Worm (Caenorhabditis elegans) whole organism, young adult: ENCODE results near the gene picc-1.

Experiments
- F23B12.7 ChIP-seq: sonication (generic microtip); optimal IDR thresholded peaks from 2 replicates; lab custom pipeline; 2017; ENCODE audit warnings: missing genetic modification characterization, mild to moderate bottlenecking, missing compliant biosample characterization, antibody characterized with exemption, moderate library complexity; ENCODE audit not compliant: insufficient read depth
- F33H1.4 ChIP-seq: fragments of 200-800 bp; sonication (Bioruptor generic); IDR thresholded peaks from 2 replicates; pipeline ENCODE4 v1.3.6; 2022; ENCODE audit warnings: missing genetic modification reagents, missing genetic modification characterization, missing compliant biosample characterization
- F39B2.1 ChIP-seq: fragments of 200-800 bp; sonication (Bioruptor generic); IDR thresholded peaks from 2 replicates; pipeline ENCODE4 v1.3.6; 2022; ENCODE audit warnings: missing genetic modification reagents, missing genetic modification characterization, missing compliant biosample characterization
- F55B11.4 ChIP-seq: sonication (generic microtip); optimal IDR thresholded peaks from 2 replicates; lab custom pipeline; 2016; ENCODE audit warnings: missing compliant biosample characterization, missing genetic modification characterization, borderline replicate concordance; ENCODE audit not compliant: insufficient read depth
- Y67H2A.10 ChIP-seq: fragments of 200-800 bp; sonication (Bioruptor generic); conservative IDR thresholded peaks from 2 replicates; pipeline ENCODE4 v1.3.6; 2022; ENCODE audit warnings: missing genetic modification reagents, missing genetic modification characterization, missing compliant biosample characterization
- Y79H2A.3 ChIP-seq: fragments of 200-800 bp; sonication (Bioruptor generic); conservative IDR thresholded peaks from 2 replicates; pipeline ENCODE4 v1.3.6; 2022; ENCODE audit warnings: missing genetic modification reagents, missing genetic modification characterization, missing compliant biosample characterization
- Y95B8A.8 ChIP-seq: fragments of 200-800 bp; sonication (Bioruptor generic); IDR thresholded peaks from 2 replicates; pipeline ENCODE4 v1.3.6; 2022; ENCODE audit warnings: missing genetic modification reagents, missing genetic modification characterization, missing compliant biosample characterization
- ZK185.1 ChIP-seq: sonication (generic microtip); optimal IDR thresholded peaks from 2 replicates; lab custom pipeline; 2016; ENCODE audit warnings: mild to moderate bottlenecking, missing genetic modification characterization, missing compliant biosample characterization; ENCODE audit not compliant: poor library complexity, severe bottlenecking
- ama-1 ChIP-seq, 3 experiments: fragments of 150-350 bp in 1 of 3; sonication (generic microtip) in 2 of 3; optimal IDR thresholded peaks; 2 replicates each; lab custom pipeline; 2014 to 2018; ENCODE audit warnings: missing biosample characterization in 2 of 3, missing genetic modification characterization in 2 of 3, missing genetic modification reagents in 2 of 3
- aptf-2 ChIP-seq: fragments of 200-800 bp; sonication (Bioruptor generic); conservative IDR thresholded peaks from 2 replicates; pipeline ENCODE4 v1.3.6; 2022; ENCODE audit warnings: missing genetic modification reagents, missing genetic modification characterization, missing compliant biosample characterization
- atf-7 ChIP-seq: sonication (generic microtip); optimal IDR thresholded peaks from 2 replicates; lab custom pipeline; 2017; ENCODE audit warnings: mild to moderate bottlenecking, missing genetic modification characterization, missing compliant biosample characterization
- bed-1 ChIP-seq: fragments of 200-800 bp; sonication (Bioruptor generic); IDR thresholded peaks from 2 replicates; pipeline ENCODE4 v1.3.6; 2022; ENCODE audit warnings: missing genetic modification reagents, missing genetic modification characterization, missing compliant biosample characterization
- ccch-3 ChIP-seq: fragments of 200-800 bp; sonication (Bioruptor generic); optimal IDR thresholded peaks from 2 replicates; lab custom pipeline; 2018; ENCODE audit warnings: mild to moderate bottlenecking, missing genetic modification characterization, missing compliant biosample characterization
- cebp-1 ChIP-seq, 2 experiments: fragments of 200-800 bp in 1 of 2; sonication (Bioruptor generic) in 1 of 2; sonication (generic microtip) in 1 of 2; IDR thresholded peaks in 1 of 2; optimal IDR thresholded peaks in 1 of 2; 2 replicates each; pipeline versions ENCODE4 v1.3.6 to Lab custom; 2017 to 2022; ENCODE audit warnings: missing compliant biosample characterization in 2 of 2, missing genetic modification characterization in 2 of 2, mild to moderate bottlenecking in 1 of 2, missing genetic modification reagents in 1 of 2, moderate library complexity in 1 of 2
- ceh-40 ChIP-seq: fragments of 200-800 bp; sonication (Bioruptor generic); IDR thresholded peaks from 2 replicates; pipeline ENCODE4 v1.3.6; 2022; ENCODE audit warnings: missing genetic modification characterization, missing compliant biosample characterization
- ceh-58 ChIP-seq: fragments of 200-800 bp; sonication (Bioruptor generic); IDR thresholded peaks from 2 replicates; pipeline ENCODE4 v1.3.6; 2022; ENCODE audit warnings: missing genetic modification characterization, missing compliant biosample characterization
- ceh-79 ChIP-seq: sonication (generic microtip); optimal IDR thresholded peaks from 2 replicates; lab custom pipeline; 2017; ENCODE audit warnings: mild to moderate bottlenecking, missing genetic modification characterization, missing compliant biosample characterization
- ceh-91 ChIP-seq: fragments of 200-800 bp; sonication (Bioruptor generic); IDR thresholded peaks from 2 replicates; pipeline ENCODE4 v1.3.6; 2022; ENCODE audit warnings: missing genetic modification reagents, missing genetic modification characterization, missing compliant biosample characterization
- dpff-1 ChIP-seq: sonication (generic microtip); optimal IDR thresholded peaks from 2 replicates; lab custom pipeline; 2017; ENCODE audit warnings: mild to moderate bottlenecking, missing genetic modification characterization, missing compliant biosample characterization
- egl-18 ChIP-seq: fragments of 200-800 bp; sonication (Bioruptor generic); IDR thresholded peaks from 2 replicates; pipeline ENCODE4 v1.3.6; 2022; ENCODE audit warnings: missing genetic modification reagents, missing genetic modification characterization, missing compliant biosample characterization
- him-1 ChIP-seq: sonication (generic microtip); optimal IDR thresholded peaks from 2 replicates; lab custom pipeline; 2016; ENCODE audit warnings: missing genotype, missing genetic modification reagents, missing genetic modification characterization, missing compliant biosample characterization
- hmg-1.2 ChIP-seq: fragments of 200-800 bp; sonication (Bioruptor generic); IDR thresholded peaks from 2 replicates; pipeline ENCODE4 v1.3.6; 2022; ENCODE audit warnings: missing genetic modification reagents, missing genetic modification characterization, missing compliant biosample characterization
- let-607 ChIP-seq, 2 experiments: fragments of 200-800 bp in 1 of 2; sonication (Bioruptor generic) in 1 of 2; sonication (generic microtip) in 1 of 2; optimal IDR thresholded peaks; 2 replicates each; lab custom pipeline; 2016 to 2018; ENCODE audit warnings: mild to moderate bottlenecking in 2 of 2, missing compliant biosample characterization in 2 of 2, missing genetic modification characterization in 2 of 2, moderate library complexity in 2 of 2, missing genotype in 1 of 2
- lin-26 ChIP-seq: fragments of 200-800 bp; sonication (Bioruptor generic); IDR thresholded peaks from 2 replicates; pipeline ENCODE4 v1.3.6; 2022; ENCODE audit warnings: missing genetic modification reagents, missing genetic modification characterization, missing compliant biosample characterization
- lin-35 ChIP-seq, 3 experiments: fragments of 150-350 bp in 2 of 3; sonication (generic microtip) in 1 of 3; optimal IDR thresholded peaks; 2 replicates each; lab custom pipeline; 2014 to 2018; ENCODE audit warnings: missing biosample characterization in 3 of 3, missing genetic modification characterization in 3 of 3, missing genetic modification reagents in 3 of 3
- lin-40 ChIP-seq: sonication (generic microtip); optimal IDR thresholded peaks from 2 replicates; lab custom pipeline; 2016; ENCODE audit warnings: missing genetic modification characterization, mild to moderate bottlenecking, missing compliant biosample characterization, missing genotype, missing genetic modification reagents
- lsl-1 ChIP-seq: fragments of 200-800 bp; sonication (Bioruptor generic); optimal IDR thresholded peaks from 2 replicates; lab custom pipeline; 2018; ENCODE audit warnings: mild to moderate bottlenecking, missing genetic modification characterization, moderate library complexity, missing compliant biosample characterization
- lsy-27 ChIP-seq: sonication (generic microtip); optimal IDR thresholded peaks from 2 replicates; lab custom pipeline; 2017; ENCODE audit warnings: missing genetic modification characterization, mild to moderate bottlenecking, missing compliant biosample characterization, antibody characterized with exemption, missing genotype, borderline replicate concordance; ENCODE audit not compliant: insufficient read depth
- madf-3 ChIP-seq: fragments of 200-800 bp; sonication (Bioruptor generic); IDR thresholded peaks from 2 replicates; pipeline ENCODE4 v1.3.6; 2022; ENCODE audit warnings: missing genetic modification reagents, missing genetic modification characterization, missing compliant biosample characterization
- mcd-1 ChIP-seq: fragments of 200-800 bp; sonication (Bioruptor generic); IDR thresholded peaks from 2 replicates; pipeline ENCODE4 v1.3.6; 2022; ENCODE audit warnings: missing genetic modification reagents, missing genetic modification characterization, missing compliant biosample characterization
- mel-28 ChIP-seq: sonication (generic microtip); optimal IDR thresholded peaks from 2 replicates; lab custom pipeline; 2016; ENCODE audit warnings: borderline replicate concordance, mild to moderate bottlenecking, missing genetic modification characterization, missing compliant biosample characterization
- nfyb-1 ChIP-seq: fragments of 200-800 bp; sonication (Bioruptor generic); IDR thresholded peaks from 2 replicates; pipeline ENCODE4 v1.3.6; 2022; ENCODE audit warnings: missing genetic modification reagents, missing genetic modification characterization, missing compliant biosample characterization
- nhr-27 ChIP-seq: fragments of 200-800 bp; sonication (Bioruptor generic); optimal IDR thresholded peaks from 2 replicates; lab custom pipeline; 2018; ENCODE audit warnings: mild to moderate bottlenecking, missing genetic modification characterization, moderate library complexity, missing compliant biosample characterization
- nhr-90 ChIP-seq: sonication (generic microtip); optimal IDR thresholded peaks from 2 replicates; lab custom pipeline; 2016; ENCODE audit warnings: missing genotype, mild to moderate bottlenecking, missing genetic modification characterization, missing compliant biosample characterization
- snpc-1.3 ChIP-seq: sonication (generic microtip); optimal IDR thresholded peaks from 2 replicates; lab custom pipeline; 2017; ENCODE audit warnings: missing genetic modification characterization, mild to moderate bottlenecking, missing compliant biosample characterization, antibody characterized with exemption, moderate library complexity, missing genotype, missing genetic modification reagents; ENCODE audit not compliant: insufficient read depth
- snpc-3.4 ChIP-seq: sonication (generic microtip); optimal IDR thresholded peaks from 2 replicates; lab custom pipeline; 2017; ENCODE audit warnings: missing genetic modification characterization, mild to moderate bottlenecking, missing compliant biosample characterization, antibody characterized with exemption, moderate library complexity, missing genotype, missing genetic modification reagents
- snpc-4 ChIP-seq, 5 experiments: fragments of 150-350 bp in 1 of 5; sonication (generic microtip) in 4 of 5; optimal IDR thresholded peaks; 2 replicates each; lab custom pipeline; 2014 to 2018; ENCODE audit warnings: missing genetic modification characterization in 5 of 5, missing biosample characterization in 3 of 5, antibody characterized with exemption in 2 of 5, mild to moderate bottlenecking in 2 of 5, missing compliant biosample characterization in 2 of 5, missing genotype in 2 of 5, moderate library complexity in 2 of 5, missing genetic modification reagents in 1 of 5
- sptf-2 ChIP-seq: fragments of 200-800 bp; sonication (Bioruptor generic); optimal IDR thresholded peaks from 2 replicates; lab custom pipeline; 2018; ENCODE audit warnings: mild to moderate bottlenecking, missing genetic modification characterization, missing compliant biosample characterization
- tbx-9 ChIP-seq: sonication (generic microtip); optimal IDR thresholded peaks from 2 replicates; lab custom pipeline; 2016; ENCODE audit warnings: borderline replicate concordance, missing genetic modification characterization, inconsistent platforms, missing compliant biosample characterization
- ztf-25 ChIP-seq: fragments of 200-800 bp; sonication (Bioruptor generic); IDR thresholded peaks from 2 replicates; pipeline ENCODE4 v1.3.6; 2022; ENCODE audit warnings: missing genetic modification reagents, missing genetic modification characterization, missing compliant biosample characterization
- ztf-26 ChIP-seq: sonication (generic microtip); optimal IDR thresholded peaks from 2 replicates; lab custom pipeline; 2017; ENCODE audit warnings: missing genetic modification characterization, missing compliant biosample characterization
- ztf-3 ChIP-seq: fragments of 200-800 bp; sonication (Bioruptor generic); optimal IDR thresholded peaks from 2 replicates; lab custom pipeline; 2018; ENCODE audit warnings: mild to moderate bottlenecking, missing genetic modification characterization, missing compliant biosample characterization
- ztf-6 ChIP-seq: fragments of 200-800 bp; sonication (Bioruptor generic); IDR thresholded peaks from 2 replicates; pipeline ENCODE4 v1.3.6; 2022; ENCODE audit warnings: missing genetic modification reagents, missing genetic modification characterization, missing compliant biosample characterization

The picc-1 gene

DNA sequence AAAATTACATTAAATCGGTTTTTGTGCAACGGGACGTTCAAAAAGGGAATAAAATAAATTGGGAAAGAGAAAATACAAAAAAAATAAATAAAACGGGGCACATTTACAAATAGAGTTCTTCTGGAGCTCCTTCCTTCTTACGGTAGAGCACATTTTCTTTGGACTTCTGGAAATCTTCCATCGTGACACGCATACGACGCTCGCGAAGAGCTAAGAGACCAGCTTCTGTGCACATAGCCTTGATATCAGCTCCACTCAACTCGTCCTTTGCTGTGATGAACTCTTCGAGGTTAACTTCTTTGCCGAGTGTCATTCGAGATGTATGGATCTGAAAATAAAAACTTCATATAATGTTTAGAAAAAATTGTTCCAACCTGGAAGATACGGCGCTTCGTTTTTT, 2.7 kb upstream of the picc-1 start:
- TF ChIP-seq hmg-1.2 (GFP tag; lab: Robert Waterston, UW) = 0 out of 2 replicates have a peak, but pooled peaks have one; percentile 2
- TF ChIP-seq lin-40 (tag; lab: Kevin White, UChicago) = no peak
- no peak for TF ChIP-seq aptf-2 (GFP tag; lab: Robert Waterston, UW)
- no peak for TF ChIP-seq ceh-91 (GFP tag; lab: Robert Waterston, UW)
- 0 out of 2 replicates have a peak, but pooled peaks have one; percentile 23 for TF ChIP-seq ceh-40 (GFP tag; lab: Robert Waterston, UW)
- no peak for TF ChIP-seq Y79H2A.3 (GFP tag; lab: Robert Waterston, UW)
- no peak for TF ChIP-seq egl-18 (GFP tag; lab: Robert Waterston, UW)
- TF ChIP-seq nfyb-1 (GFP tag; lab: Robert Waterston, UW) = 0 out of 2 replicates have a peak, but pooled peaks have one; percentile 22
- no peak for TF ChIP-seq ceh-79 (tag; lab: Kevin White, UChicago)
- TF ChIP-seq ama-1 (optimal IDR thresholded peaks at IDR 0.05; lab: Kevin White, UChicago) = peak; percentile 14
- TF ChIP-seq ama-1 (GFP tag; optimal IDR thresholded peaks at IDR 0.05; lab: Kevin White, UChicago) = no peak

DNA sequence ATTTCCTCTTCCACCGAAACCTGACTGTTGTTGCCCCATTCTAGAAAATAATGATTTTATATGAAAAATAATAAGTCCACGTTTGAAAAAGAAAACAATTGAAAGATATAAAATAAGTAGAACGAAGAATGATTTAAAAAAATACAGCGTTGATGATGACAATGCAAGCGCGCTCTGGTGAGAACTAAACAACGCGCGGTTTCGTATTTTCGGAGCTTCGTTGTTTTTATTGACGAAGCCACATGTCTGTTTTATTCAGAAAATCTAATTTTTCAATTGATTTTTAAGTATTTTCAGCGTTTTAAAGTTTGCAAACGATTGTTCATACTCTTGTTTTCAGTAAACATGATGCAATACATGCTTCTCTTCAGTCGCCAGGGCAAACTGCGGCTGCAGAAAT, 1.2 kb upstream of the picc-1 start, which contains the start of the genes rpt-2 and aps-1:
rpt-2 (minus strand) TSS at position 40 of the 400 bp plus-strand sequence.
aps-1 (plus strand) TSS at position 341 of the 400 bp plus-strand sequence.
- TF ChIP-seq him-1 (tag; lab: Kevin White, UChicago) (no peak), mcd-1 (GFP tag; lab: Robert Waterston, UW) (peak; percentile 95), bed-1 (GFP tag; lab: Robert Waterston, UW) (no peak), ztf-25 (GFP tag; lab: Robert Waterston, UW) (no peak), Y95B8A.8 (GFP tag; lab: Robert Waterston, UW) (no peak), tbx-9 (tag; lab: Kevin White, UChicago) (no peak), dpff-1 (tag; lab: Kevin White, UChicago) (no peak), lsy-27 (tag; lab: Kevin White, UChicago) (no peak), mel-28 (tag; lab: Kevin White, UChicago) (no peak), ztf-3 (GFP tag; lab: Kevin White, UChicago) (no peak), aptf-2 (GFP tag; lab: Robert Waterston, UW) (no peak), ceh-58 (GFP tag; lab: Robert Waterston, UW) (no peak), hmg-1.2 (GFP tag; lab: Robert Waterston, UW) (peak; percentile 48; the same call in 1 of the 2 replicates), atf-7 (tag; lab: Kevin White, UChicago) (no peak), F55B11.4 (tag; lab: Kevin White, UChicago) (no peak), ceh-79 (tag; lab: Kevin White, UChicago) (no peak), ztf-6 (GFP tag; lab: Robert Waterston, UW) (no peak), ZK185.1 (tag; lab: Kevin White, UChicago) (peak; percentile 38), ccch-3 (GFP tag; lab: Kevin White, UChicago) (no peak), lin-26 (GFP tag; lab: Robert Waterston, UW) (no peak), nhr-90 (no peak), sptf-2 (no peak), F39B2.1 (GFP tag; lab: Robert Waterston, UW) (no peak), nhr-27 (tag; lab: Kevin White, UChicago) (no peak), snpc-3.4 (tag; lab: Kevin White, UChicago) (peak; percentile 45), Y67H2A.10 (GFP tag; lab: Robert Waterston, UW) (no peak), F23B12.7 (tag; lab: Kevin White, UChicago) (peak; percentile 32), lsl-1 (GFP tag; lab: Kevin White, UChicago) (peak; percentile 15), F33H1.4 (no peak; the same call in 1 of the 2 replicates), snpc-4 (GFP tag; optimal IDR thresholded peaks at IDR 0.05; lab: Kevin White, UChicago) (no peak), snpc-4 (tag; optimal IDR thresholded peaks at IDR 0.05; lab: Kevin White, UChicago) (peak in 3 of 4 experiments; percentile 3 to 66 (median 22)), lin-35 (GFP tag; optimal IDR thresholded peaks at IDR 0.05; lab: Kevin White, UChicago) (peak in 1 of 3 experiments; percentile 69), snpc-1.3 (tag; lab: Kevin White, UChicago) (peak; percentile 2), madf-3 (GFP tag; lab: Robert Waterston, UW) (no peak), let-607 (tag; optimal IDR thresholded peaks at IDR 0.05; lab: Kevin White, UChicago) (peak in 1 of 2 experiments; percentile 33), ztf-26 (tag; lab: Kevin White, UChicago) (no peak), cebp-1 (GFP tag; IDR thresholded peaks at IDR 0.05; lab: Robert Waterston, UW) (no peak), cebp-1 (tag; optimal IDR thresholded peaks at IDR 0.05; lab: Kevin White, UChicago) (peak; percentile 35)
